Worm (Caenorhabditis elegans) whole organism, late embryonic: ENCODE data around the gene C54E4.12.

ENCODE experiments used
- F13H6.1 ChIP-seq: sonication (generic microtip); optimal IDR thresholded peaks from 2 replicates; lab custom pipeline; 2016; ENCODE audit warnings: missing genetic modification characterization, missing compliant biosample characterization
- K09A11.1 ChIP-seq: sonication (generic microtip); optimal IDR thresholded peaks from 2 replicates; lab custom pipeline; 2017; ENCODE audit warnings: antibody characterized with exemption, mild to moderate bottlenecking, missing genetic modification characterization, missing compliant biosample characterization; ENCODE audit not compliant: insufficient read depth
- T23F11.4 ChIP-seq: fragments of 200-800 bp; sonication (Bioruptor generic); optimal IDR thresholded peaks from 2 replicates; lab custom pipeline; 2018; ENCODE audit warnings: mild to moderate bottlenecking, missing genetic modification characterization, missing compliant biosample characterization
- Y22D7AL.16 ChIP-seq: sonication (generic microtip); optimal IDR thresholded peaks from 2 replicates; lab custom pipeline; 2016; ENCODE audit warnings: missing genetic modification characterization, missing compliant biosample characterization
- ama-1 ChIP-seq: fragments of 150-350 bp; optimal IDR thresholded peaks from 2 replicates; lab custom pipeline; 2014
- ceh-14 ChIP-seq: sonication (generic microtip); optimal IDR thresholded peaks from 2 replicates; lab custom pipeline; 2016; ENCODE audit warnings: missing genotype, missing genetic modification characterization, missing compliant biosample characterization
- ceh-19 ChIP-seq: fragments of 200-800 bp; sonication (Bioruptor generic); optimal IDR thresholded peaks from 2 replicates; lab custom pipeline; 2018; ENCODE audit warnings: mild to moderate bottlenecking, missing genetic modification characterization, missing compliant biosample characterization
- ceh-24 ChIP-seq: sonication (generic microtip); optimal IDR thresholded peaks from 2 replicates; lab custom pipeline; 2016; ENCODE audit warnings: mild to moderate bottlenecking, missing genetic modification characterization, missing compliant biosample characterization
- ceh-30 ChIP-seq: fragments of 150-350 bp; optimal IDR thresholded peaks from 2 replicates; lab custom pipeline; 2014; ENCODE audit warnings: missing biosample characterization, missing genetic modification characterization
- ceh-31 ChIP-seq: sonication (generic microtip); optimal IDR thresholded peaks from 2 replicates; lab custom pipeline; 2016; ENCODE audit warnings: missing genetic modification characterization, missing compliant biosample characterization
- ceh-45 ChIP-seq: fragments of 200-800 bp; sonication (Bioruptor generic); IDR thresholded peaks from 2 replicates; pipeline ENCODE4 v1.3.6; 2022; ENCODE audit warnings: missing genetic modification reagents, missing genetic modification characterization, missing compliant biosample characterization
- ceh-48 ChIP-seq: sonication (generic microtip); optimal IDR thresholded peaks from 2 replicates; lab custom pipeline; 2016; ENCODE audit warnings: missing genetic modification characterization, inconsistent platforms, missing compliant biosample characterization
- ceh-6 ChIP-seq: fragments of 200-800 bp; sonication (Bioruptor generic); optimal IDR thresholded peaks from 2 replicates; lab custom pipeline; 2018; ENCODE audit warnings: mild to moderate bottlenecking, missing genetic modification characterization, missing compliant biosample characterization
- ceh-9 ChIP-seq: sonication (generic microtip); optimal IDR thresholded peaks from 2 replicates; lab custom pipeline; 2016; ENCODE audit warnings: mild to moderate bottlenecking, missing genetic modification characterization, inconsistent platforms, missing compliant biosample characterization
- dve-1 ChIP-seq: sonication (generic microtip); optimal IDR thresholded peaks from 2 replicates; lab custom pipeline; 2017; ENCODE audit warnings: antibody characterized with exemption, mild to moderate bottlenecking, missing genetic modification characterization, missing compliant biosample characterization
- elt-2 ChIP-seq: sonication (generic microtip); optimal IDR thresholded peaks from 2 replicates; lab custom pipeline; 2016; ENCODE audit warnings: missing genetic modification reagents, missing genetic modification characterization, missing compliant biosample characterization
- elt-4 ChIP-seq: sonication (generic microtip); optimal IDR thresholded peaks from 2 replicates; lab custom pipeline; 2016; ENCODE audit warnings: missing genetic modification characterization, missing compliant biosample characterization
- fax-1 ChIP-seq: sonication (generic microtip); optimal IDR thresholded peaks from 2 replicates; lab custom pipeline; 2016; ENCODE audit warnings: missing genotype, missing genetic modification characterization, missing compliant biosample characterization
- hlh-15 ChIP-seq: sonication (generic microtip); optimal IDR thresholded peaks from 2 replicates; lab custom pipeline; 2016; ENCODE audit warnings: missing genetic modification characterization, missing compliant biosample characterization
- hlh-30 ChIP-seq: sonication (generic microtip); optimal IDR thresholded peaks from 2 replicates; lab custom pipeline; 2017; ENCODE audit warnings: antibody characterized with exemption, missing genetic modification characterization, missing compliant biosample characterization; ENCODE audit not compliant: insufficient read depth
- hlh-6 ChIP-seq: sonication (generic microtip); optimal IDR thresholded peaks from 2 replicates; lab custom pipeline; 2016; ENCODE audit warnings: missing genotype, missing genetic modification characterization, missing compliant biosample characterization
- hlh-8 ChIP-seq: sonication (generic microtip); optimal IDR thresholded peaks from 2 replicates; lab custom pipeline; 2016; ENCODE audit warnings: missing genotype, missing genetic modification characterization, missing compliant biosample characterization
- lim-6 ChIP-seq: sonication (generic microtip); optimal IDR thresholded peaks from 2 replicates; lab custom pipeline; 2016; ENCODE audit warnings: missing genetic modification characterization, missing compliant biosample characterization
- madf-2 ChIP-seq: sonication (generic microtip); optimal IDR thresholded peaks from 2 replicates; lab custom pipeline; 2017; ENCODE audit warnings: missing genetic modification characterization, missing compliant biosample characterization
- mec-3 ChIP-seq: sonication (generic microtip); optimal IDR thresholded peaks from 2 replicates; lab custom pipeline; 2016; ENCODE audit warnings: borderline replicate concordance, missing genetic modification characterization, missing compliant biosample characterization
- nhr-11 ChIP-seq: fragments of 150-350 bp; optimal IDR thresholded peaks from 2 replicates; lab custom pipeline; 2014; ENCODE audit warnings: missing biosample characterization, missing genetic modification characterization
- npax-4 ChIP-seq: sonication (generic microtip); optimal IDR thresholded peaks from 2 replicates; lab custom pipeline; 2016; ENCODE audit warnings: missing genetic modification characterization, missing compliant biosample characterization
- odd-2 ChIP-seq: sonication (generic microtip); optimal IDR thresholded peaks from 2 replicates; lab custom pipeline; 2017; ENCODE audit warnings: antibody characterized with exemption, mild to moderate bottlenecking, missing genetic modification characterization, missing compliant biosample characterization
- pax-1 ChIP-seq: fragments of 150-350 bp; optimal IDR thresholded peaks from 2 replicates; lab custom pipeline; 2014; ENCODE audit warnings: missing biosample characterization, missing genetic modification characterization
- pha-2 ChIP-seq: sonication (generic microtip); optimal IDR thresholded peaks from 2 replicates; lab custom pipeline; 2017; ENCODE audit warnings: mild to moderate bottlenecking, missing genetic modification characterization, missing compliant biosample characterization
- pros-1 ChIP-seq: fragments of 150-350 bp; optimal IDR thresholded peaks from 2 replicates; lab custom pipeline; 2014; ENCODE audit warnings: missing biosample characterization, missing genetic modification reagents, missing genetic modification characterization
- ref-2 ChIP-seq: sonication (generic microtip); optimal IDR thresholded peaks from 2 replicates; lab custom pipeline; 2016; ENCODE audit warnings: missing genetic modification characterization, missing compliant biosample characterization
- sox-4 ChIP-seq: sonication (generic microtip); optimal IDR thresholded peaks from 2 replicates; lab custom pipeline; 2017; ENCODE audit warnings: mild to moderate bottlenecking, missing genetic modification characterization, inconsistent platforms, missing compliant biosample characterization
- tbx-2 ChIP-seq: sonication (generic microtip); optimal IDR thresholded peaks from 2 replicates; lab custom pipeline; 2016; ENCODE audit warnings: missing genetic modification characterization, missing compliant biosample characterization
- tbx-7 ChIP-seq: sonication (generic microtip); optimal IDR thresholded peaks from 2 replicates; lab custom pipeline; 2016; ENCODE audit warnings: missing genotype, missing genetic modification characterization, missing compliant biosample characterization
- unc-42 ChIP-seq: sonication (generic microtip); optimal IDR thresholded peaks from 2 replicates; lab custom pipeline; 2016; ENCODE audit warnings: missing genotype, missing genetic modification characterization, missing compliant biosample characterization
- unc-55 ChIP-seq: sonication (generic microtip); optimal IDR thresholded peaks from 2 replicates; lab custom pipeline; 2017; ENCODE audit warnings: missing biosample characterization, missing genetic modification reagents, missing genetic modification characterization
- unc-86 ChIP-seq: sonication (generic microtip); optimal IDR thresholded peaks from 2 replicates; lab custom pipeline; 2016; ENCODE audit warnings: missing genetic modification characterization, missing compliant biosample characterization

C54E4.12 gene

ce11 chrIV:2142320-2142719 lies 1.9 kb upstream of the C54E4.12 start:
- no peak for TF ChIP-seq ceh-6 (GFP tag; lab: Kevin White, UChicago)
- TF ChIP-seq tbx-7 (tag; lab: Kevin White, UChicago), result no peak
- peak; percentile 55 for TF ChIP-seq ref-2 (tag; lab: Kevin White, UChicago)
- no peak for TF ChIP-seq dve-1 (tag; lab: Kevin White, UChicago)
- no peak for TF ChIP-seq pha-2

- TF ChIP-seq unc-86 (tag; lab: Kevin White, UChicago) (no peak), mec-3 (no peak), hlh-30 (tag; lab: Kevin White, UChicago) (no peak), ceh-48 (no peak), hlh-15 (no peak), ceh-24 (tag; lab: Kevin White, UChicago) (no peak), Y22D7AL.16 (no peak), nhr-11 (no peak), pax-1 (no peak), ceh-45 (GFP tag; lab: Robert Waterston, UW) (no peak), ceh-9 (tag; lab: Kevin White, UChicago) (no peak), npax-4 (tag; lab: Kevin White, UChicago) (no peak), pros-1 (tag; lab: Kevin White, UChicago) (no peak), odd-2 (tag; lab: Kevin White, UChicago) (no peak)
Measured at ce11 chrIV:2137478-2137877, 3.0 kb downstream of the C54E4.12 start.

- no peak for TF ChIP-seq unc-86 (tag; lab: Kevin White, UChicago)
- peak; percentile 18 for TF ChIP-seq unc-55 (GFP tag; lab: Kevin White, UChicago)
- peak; percentile 43 for TF ChIP-seq hlh-8
- TF ChIP-seq, all 69 proteins: peak for 2
Measured at ce11 chrIV:2136607-2137006, 3.8 kb downstream of the C54E4.12 start, which contains the start of gene test-1. test-1 (plus strand) TSS chrIV:2136951.

- TF ChIP-seq madf-2 (tag; lab: Kevin White, UChicago), result no peak
- no peak for TF ChIP-seq T23F11.4 (GFP tag; lab: Kevin White, UChicago)
- no peak for TF ChIP-seq K09A11.1 (tag; lab: Kevin White, UChicago)
- TF ChIP-seq Y22D7AL.16, result no peak
- TF ChIP-seq fax-1 (tag; lab: Kevin White, UChicago), result no peak
Measured at ce11 chrIV:2133431-2133940, 7.0 kb downstream of the C54E4.12 start, which contains the start of gene C23H5.12. C23H5.12 (plus strand) TSS chrIV:2133481.

ce11 chrIV:2130714-2131113 lies 9.7 kb downstream of the C54E4.12 start, which contains the start of gene prmt-6:
prmt-6 (plus strand) TSS chrIV:2130965.
- TF ChIP-seq ceh-14 (no peak), pros-1 (tag; lab: Kevin White, UChicago) (no peak), hlh-6 (tag; lab: Kevin White, UChicago) (no peak), ceh-45 (GFP tag; lab: Robert Waterston, UW) (no peak), elt-2 (tag; lab: Kevin White, UChicago) (peak; percentile 80)

ce11 chrIV:2128761-2129160 lies 11.7 kb downstream of the C54E4.12 start, which contains the start of gene grl-20:
grl-20 (minus strand) TSS chrIV:2128861.
- TF ChIP-seq ceh-31 (tag; lab: Kevin White, UChicago), result no peak
- no peak for TF ChIP-seq hlh-30 (tag; lab: Kevin White, UChicago)
- no peak for TF ChIP-seq lim-6
- TF ChIP-seq sox-4 (tag; lab: Kevin White, UChicago), result no peak
- TF ChIP-seq ceh-30 (tag; lab: Kevin White, UChicago), result no peak
- no peak for TF ChIP-seq madf-2 (tag; lab: Kevin White, UChicago)
- no peak for TF ChIP-seq ceh-24 (tag; lab: Kevin White, UChicago)
- TF ChIP-seq ama-1 (lab: Kevin White, UChicago), result no peak
- TF ChIP-seq tbx-2 (tag; lab: Kevin White, UChicago), result no peak
- TF ChIP-seq unc-42 (tag; lab: Kevin White, UChicago), result no peak
- TF ChIP-seq nhr-11, result no peak
- TF ChIP-seq ref-2 (tag; lab: Kevin White, UChicago), result no peak
- no peak for TF ChIP-seq ceh-19 (GFP tag; lab: Kevin White, UChicago)
- no peak for TF ChIP-seq elt-4 (tag; lab: Kevin White, UChicago)
- no peak for TF ChIP-seq ceh-14
- TF ChIP-seq T23F11.4 (GFP tag; lab: Kevin White, UChicago), result no peak
- no peak for TF ChIP-seq F13H6.1
- no peak for TF ChIP-seq ceh-48
